Fruit fly (Drosophila melanogaster) whole organism, adult: Measurements from ENCODE around the gene shv.

Experiments used
- CG11617 ChIP-seq: fragments of 200-800 bp; sonication (Bioruptor generic); optimal IDR thresholded peaks from 2 replicates; lab custom pipeline; 2017; ENCODE audit warnings: mild to moderate bottlenecking, missing biosample characterization, missing genetic modification reagents, missing genetic modification characterization
- CG12768 ChIP-seq: fragments of 200-800 bp; sonication (Bioruptor generic); optimal IDR thresholded peaks from 2 replicates; lab custom pipeline; 2017; ENCODE audit warnings: missing biosample characterization, missing genetic modification characterization, mild to moderate bottlenecking, moderate library complexity, missing genetic modification reagents
- CG14711 ChIP-seq: fragments of 200-800 bp; sonication (Bioruptor generic); optimal IDR thresholded peaks from 2 replicates; lab custom pipeline; 2018; ENCODE audit warnings: missing biosample characterization, mild to moderate bottlenecking, missing genetic modification characterization, moderate library complexity
- CG1620 ChIP-seq: fragments of 200-800 bp; sonication (Bioruptor generic); optimal IDR thresholded peaks from 2 replicates; lab custom pipeline; 2016; ENCODE audit warnings: missing biosample characterization, missing genetic modification characterization
- CG33017 ChIP-seq: fragments of 200-800 bp; sonication (Bioruptor generic); optimal IDR thresholded peaks from 2 replicates; lab custom pipeline; 2018; ENCODE audit warnings: missing biosample characterization, mild to moderate bottlenecking, missing genetic modification characterization, moderate library complexity
- CG5204 ChIP-seq: fragments of 200-800 bp; sonication (Bioruptor generic); optimal IDR thresholded peaks from 2 replicates; lab custom pipeline; 2016; ENCODE audit warnings: missing biosample characterization, missing genetic modification characterization
- CG7045 ChIP-seq: fragments of 200-800 bp; sonication (Bioruptor generic); optimal IDR thresholded peaks from 2 replicates; lab custom pipeline; 2017; ENCODE audit warnings: missing biosample characterization, mild to moderate bottlenecking, missing genetic modification characterization
- CG7101 ChIP-seq: fragments of 200-800 bp; sonication (Bioruptor generic); optimal IDR thresholded peaks from 2 replicates; lab custom pipeline; 2018; ENCODE audit warnings: missing biosample characterization, mild to moderate bottlenecking, missing genetic modification characterization, moderate library complexity
- Clk ChIP-seq: fragments of 200-800 bp; sonication (Bioruptor generic); optimal IDR thresholded peaks from 2 replicates; lab custom pipeline; 2017; ENCODE audit warnings: missing biosample characterization, missing genetic modification characterization
- Crg-1 ChIP-seq: fragments of 200-800 bp; sonication (Bioruptor generic); optimal IDR thresholded peaks from 2 replicates; lab custom pipeline; 2016; ENCODE audit warnings: missing biosample characterization, missing genetic modification characterization
- Hr96 ChIP-seq: fragments of 200-800 bp; sonication (Bioruptor generic); optimal IDR thresholded peaks from 2 replicates; lab custom pipeline; 2016; ENCODE audit warnings: missing biosample characterization, missing genetic modification characterization
- Mnt ChIP-seq: fragments of 200-800 bp; sonication (Bioruptor generic); optimal IDR thresholded peaks from 2 replicates; lab custom pipeline; 2016; ENCODE audit warnings: missing biosample characterization, mild to moderate bottlenecking, missing genetic modification characterization
- bab1 ChIP-seq: fragments of 200-800 bp; sonication (Bioruptor generic); optimal IDR thresholded peaks from 3 replicates; lab custom pipeline; 2019; ENCODE audit warnings: missing biosample characterization, mild to moderate bottlenecking, missing genetic modification characterization, moderate library complexity
- cic ChIP-seq: fragments of 200-800 bp; sonication (Bioruptor generic); optimal IDR thresholded peaks from 2 replicates; lab custom pipeline; 2017; ENCODE audit warnings: missing biosample characterization, mild to moderate bottlenecking, missing genetic modification characterization, moderate library complexity
- cnc ChIP-seq, 2 experiments: fragments of >200 bp; optimal IDR thresholded peaks; 2 replicates each; lab custom pipeline; 2017
- kay ChIP-seq: fragments of 200-800 bp; sonication (Bioruptor generic); peaks from one replicate; lab custom pipeline; 2016; ENCODE audit warnings: missing biosample characterization, missing genetic modification characterization, borderline replicate concordance
- ovo ChIP-seq: fragments of 200-800 bp; sonication (Bioruptor generic); optimal IDR thresholded peaks from 2 replicates; lab custom pipeline; 2016; ENCODE audit warnings: missing biosample characterization, missing genetic modification characterization
- pad ChIP-seq: fragments of 200-800 bp; sonication (Bioruptor generic); optimal IDR thresholded peaks from 3 replicates; lab custom pipeline; 2017; ENCODE audit warnings: missing biosample characterization, missing genetic modification characterization, mild to moderate bottlenecking, moderate library complexity, missing genetic modification reagents
- tj ChIP-seq: fragments of 200-800 bp; sonication (Bioruptor generic); optimal IDR thresholded peaks from 3 replicates; lab custom pipeline; 2017; ENCODE audit warnings: missing biosample characterization, mild to moderate bottlenecking, missing genetic modification characterization, moderate library complexity
- toe ChIP-seq: fragments of 200-800 bp; sonication (Bioruptor generic); optimal IDR thresholded peaks from 2 replicates; lab custom pipeline; 2016; ENCODE audit warnings: missing biosample characterization, missing genetic modification characterization

shv gene

DNA sequence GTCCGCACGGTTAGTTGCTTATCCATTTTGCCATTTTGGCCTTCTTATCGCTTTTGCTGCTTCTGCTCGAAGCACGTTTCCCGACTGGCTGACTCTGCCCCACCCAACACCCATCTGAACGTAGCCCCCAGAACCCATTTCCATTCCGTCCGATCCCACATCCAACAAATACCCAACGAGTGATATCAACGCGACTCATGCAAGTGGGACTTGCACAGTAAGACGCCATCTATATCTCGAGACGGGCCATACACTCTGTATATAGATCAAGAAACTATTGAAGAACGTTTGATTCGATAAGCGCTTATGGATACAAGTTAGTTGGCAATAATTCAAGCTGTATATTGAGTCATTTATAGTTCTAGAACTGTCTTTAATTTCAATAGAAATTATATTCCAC lies 39.3 kb downstream of the shv start:
- TF ChIP-seq kay (GFP tag; lab: Kevin White, UChicago) (no peak), CG33017 (tag; lab: Kevin White, UChicago) (no peak), pad (GFP tag; lab: Kevin White, UChicago) (no peak), Clk (GFP tag; lab: Kevin White, UChicago) (no peak), CG12768 (GFP tag; lab: Kevin White, UChicago) (no peak), CG14711 (tag; lab: Kevin White, UChicago) (no peak), Hr96 (GFP tag; lab: Kevin White, UChicago) (no peak), CG11617 (GFP tag; lab: Kevin White, UChicago) (no peak)

DNA sequence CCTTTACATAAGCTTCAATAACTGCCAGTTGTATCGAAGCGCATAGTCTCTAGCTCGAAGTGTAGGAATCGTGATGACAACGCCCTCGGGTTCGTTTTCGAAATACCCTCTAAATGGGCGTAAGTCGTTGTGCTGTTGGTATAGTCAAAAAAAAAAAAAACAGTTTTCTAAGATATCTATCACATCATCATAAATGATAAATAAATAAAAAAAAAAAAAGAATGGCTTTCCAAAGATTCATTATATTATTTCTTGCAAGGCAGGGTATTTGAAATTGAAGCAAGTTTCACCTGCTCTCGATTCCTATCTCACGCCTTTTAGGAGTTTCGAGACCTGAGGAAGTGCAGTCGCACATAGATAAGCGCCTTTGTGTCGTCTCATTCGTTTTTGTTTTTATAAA lies 40.4 kb downstream of the shv start:
- no peak for TF ChIP-seq CG33017 (tag; lab: Kevin White, UChicago)
- TF ChIP-seq cnc (optimal IDR thresholded peaks at IDR 0.05; lab: Kevin White, UChicago), result no peak
- no peak for TF ChIP-seq CG11617 (GFP tag; lab: Kevin White, UChicago)
- TF ChIP-seq CG1620 (GFP tag; lab: Kevin White, UChicago), result no peak
- no peak for TF ChIP-seq cic (GFP tag; lab: Kevin White, UChicago)
- TF ChIP-seq Crg-1, result no peak

DNA sequence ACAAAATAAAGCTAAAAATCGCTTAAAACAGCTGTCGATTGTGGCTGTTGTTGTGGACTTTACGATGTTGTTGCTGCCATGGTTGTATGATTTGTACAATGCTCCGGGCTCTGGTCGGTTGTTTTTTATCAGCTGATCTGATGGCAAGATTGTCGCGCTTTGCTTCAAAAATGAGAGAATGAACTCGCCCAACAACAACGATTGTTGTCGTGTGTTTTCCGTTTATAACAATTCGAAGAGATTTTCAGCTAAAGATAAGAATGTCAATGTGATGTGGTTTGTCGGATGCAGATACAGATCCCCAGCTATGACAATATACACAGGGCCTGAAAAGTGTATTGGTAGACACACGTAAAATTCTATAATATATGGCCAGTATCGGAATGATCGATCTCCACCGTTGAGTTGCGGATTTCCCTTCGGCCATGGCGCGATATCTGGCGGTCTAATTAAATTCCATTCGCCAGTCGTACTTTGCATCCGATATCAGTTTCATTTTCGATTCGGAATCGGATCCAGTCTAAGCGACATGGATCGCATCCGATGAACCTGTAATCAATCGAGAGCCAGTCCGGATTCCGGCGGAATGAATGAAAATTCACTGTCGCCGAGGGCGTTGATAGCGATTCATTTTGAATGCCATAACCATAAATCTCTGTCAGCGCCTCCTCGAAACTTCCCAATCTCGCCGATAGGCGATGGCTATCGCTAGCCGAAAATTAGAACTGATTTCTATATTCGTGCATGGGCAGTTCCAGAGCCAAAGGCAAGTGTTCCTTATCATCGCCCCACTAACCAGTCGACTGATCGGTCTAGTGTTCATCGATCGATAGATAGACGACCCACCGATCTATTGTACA lies 42.7 kb downstream of the shv start:
- no peak for TF ChIP-seq CG5204
- no peak for TF ChIP-seq toe
- no peak for TF ChIP-seq pad (GFP tag; lab: Kevin White, UChicago)
- TF ChIP-seq CG33017 (tag; lab: Kevin White, UChicago), result no peak
- TF ChIP-seq cic (GFP tag; lab: Kevin White, UChicago), result no peak
- no peak for TF ChIP-seq Mnt (GFP tag; lab: Kevin White, UChicago)
- no peak for TF ChIP-seq Crg-1
- no peak for TF ChIP-seq CG7045
- no peak for TF ChIP-seq CG1620 (GFP tag; lab: Kevin White, UChicago)
- no peak for TF ChIP-seq Hr96 (GFP tag; lab: Kevin White, UChicago)
- no peak for TF ChIP-seq ovo (GFP tag; lab: Kevin White, UChicago)
- no peak for TF ChIP-seq Clk (GFP tag; lab: Kevin White, UChicago)
- TF ChIP-seq CG7101 (tag; lab: Kevin White, UChicago), result no peak

DNA sequence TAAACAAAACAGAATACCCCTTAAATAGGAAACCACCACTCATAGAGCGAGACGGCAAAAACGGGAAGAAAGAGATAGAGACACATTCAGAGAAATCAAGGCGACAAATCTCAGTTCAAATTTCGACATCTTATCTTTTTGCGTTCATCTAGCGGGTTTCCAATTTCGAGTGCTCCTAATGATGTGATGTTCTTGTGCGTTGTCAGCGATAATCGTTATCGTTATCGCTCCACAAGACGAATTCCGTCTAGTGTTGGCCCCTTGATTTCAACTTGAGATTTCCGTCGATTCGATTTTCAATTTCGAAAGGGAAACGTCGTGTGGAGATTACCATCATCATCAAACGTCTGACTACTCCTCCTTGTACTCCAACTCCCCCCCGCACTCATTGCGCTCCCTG lies 43.5 kb downstream of the shv start:
- TF ChIP-seq CG7101 (tag; lab: Kevin White, UChicago), result no peak
- peak; percentile 60 for TF ChIP-seq tj (GFP tag; lab: Kevin White, UChicago)
- TF ChIP-seq CG14711 (tag; lab: Kevin White, UChicago), result no peak

DNA sequence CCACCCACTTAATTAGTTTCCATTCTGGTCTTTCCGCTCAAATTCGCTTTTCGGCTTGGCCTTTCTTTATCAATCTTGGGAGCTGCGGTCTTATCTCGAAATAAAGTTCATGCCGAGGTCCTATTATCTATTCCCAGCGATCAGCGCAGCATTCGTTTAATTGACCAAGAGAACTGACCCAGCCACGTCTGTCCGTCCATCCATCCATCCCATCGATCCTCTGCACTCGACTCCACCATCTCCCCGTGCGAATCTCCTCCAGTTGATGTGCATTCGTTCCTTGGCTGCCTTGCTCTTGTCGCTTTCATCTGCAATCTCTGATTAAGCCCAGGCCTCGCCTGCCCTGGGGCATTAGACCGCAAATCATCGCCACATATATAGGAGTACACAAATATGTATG lies 43.9 kb downstream of the shv start:
- TF ChIP-seq CG7045 (no peak), Crg-1 (no peak), toe (no peak), ovo (GFP tag; lab: Kevin White, UChicago) (no peak), bab1 (no peak), Clk (GFP tag; lab: Kevin White, UChicago) (no peak), pad (GFP tag; lab: Kevin White, UChicago) (no peak), CG11617 (GFP tag; lab: Kevin White, UChicago) (no peak), CG12768 (GFP tag; lab: Kevin White, UChicago) (no peak), CG33017 (tag; lab: Kevin White, UChicago) (no peak), cic (GFP tag; lab: Kevin White, UChicago) (no peak), Mnt (GFP tag; lab: Kevin White, UChicago) (no peak), CG1620 (GFP tag; lab: Kevin White, UChicago) (no peak), CG14711 (tag; lab: Kevin White, UChicago) (no peak), cnc (optimal IDR thresholded peaks at IDR 0.05; lab: Kevin White, UChicago) (no peak), CG5204 (no peak), kay (GFP tag; lab: Kevin White, UChicago) (no peak), CG7101 (tag; lab: Kevin White, UChicago) (no peak), Hr96 (GFP tag; lab: Kevin White, UChicago) (no peak), tj (GFP tag; lab: Kevin White, UChicago) (no peak)

DNA sequence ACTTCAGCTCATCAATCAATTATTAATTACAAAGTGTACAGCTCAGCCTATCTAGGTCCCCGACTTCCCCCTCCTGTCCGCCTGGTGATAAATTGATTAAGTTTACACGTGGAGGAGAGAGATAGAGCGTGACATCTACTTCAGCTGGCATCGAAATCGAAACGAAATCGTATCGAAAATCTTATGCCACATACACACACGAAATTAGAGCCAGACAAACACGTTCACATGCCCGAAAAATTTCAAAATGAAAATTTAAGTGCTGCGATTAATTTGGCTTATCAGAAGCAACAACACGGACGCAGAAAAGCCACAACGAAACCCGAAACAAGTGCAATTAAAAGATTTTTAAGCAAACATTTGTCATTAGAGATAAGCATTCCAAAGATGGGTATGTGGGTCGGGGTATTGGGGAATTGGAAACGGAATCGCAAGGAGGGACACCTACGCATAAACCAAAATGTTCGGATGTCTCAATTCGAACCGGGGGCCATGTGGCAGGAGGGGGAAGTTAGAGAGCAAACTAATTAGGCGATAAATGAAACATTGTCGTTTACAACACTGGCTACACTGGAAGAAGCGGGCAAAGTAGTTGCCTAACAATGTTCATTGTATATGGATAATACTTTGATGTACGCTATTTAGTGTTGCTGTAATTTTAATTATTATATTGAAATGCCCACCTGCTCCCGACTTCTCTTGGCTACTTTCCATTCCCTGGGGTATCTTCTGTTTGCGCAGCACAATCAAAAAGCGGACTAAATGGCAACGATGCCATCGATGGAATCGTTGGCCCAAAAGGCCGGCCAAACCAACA lies 45.0 kb downstream of the shv start:
- no peak for TF ChIP-seq CG7045
- TF ChIP-seq toe, result no peak
- TF ChIP-seq CG33017 (tag; lab: Kevin White, UChicago), result no peak
- TF ChIP-seq CG11617 (GFP tag; lab: Kevin White, UChicago), result no peak
- TF ChIP-seq Mnt (GFP tag; lab: Kevin White, UChicago), result no peak
- TF ChIP-seq cic (GFP tag; lab: Kevin White, UChicago), result no peak
- TF ChIP-seq kay (GFP tag; lab: Kevin White, UChicago), result no peak
